Worm (Caenorhabditis elegans): ENCODE data around the gene gon-1.

Gene gon-1

ce11 chrIV:9928180-9928896 lies 24.9 kb downstream of the gon-1 start, which contains the start of gene dur-1 (continued):
- TF ChIP-seq ceh-88 (GFP tag; IDR thresholded peaks at IDR 0.05) (no peak), ets-5 (GFP tag; IDR thresholded peaks at IDR 0.05) (no peak), nhr-47 (tag; optimal IDR thresholded peaks at IDR 0.05) (no peak), pag-3 (tag; optimal IDR thresholded peaks at IDR 0.05; ENCODE audit: borderline replicate concordance, insufficient read depth) (peak; percentile 46), lin-35 (GFP tag; optimal IDR thresholded peaks at IDR 0.05) (peak in 1 of 2 experiments; percentile 5), nhr-76 (tag; optimal IDR thresholded peaks at IDR 0.05) (no peak), sptf-1 (tag; optimal IDR thresholded peaks at IDR 0.05) (no peak), elt-3 (tag; optimal IDR thresholded peaks at IDR 0.05) (no peak), egl-13 (tag; optimal IDR thresholded peaks at IDR 0.05) (no peak), efl-3 (GFP tag; optimal IDR thresholded peaks at IDR 0.05) (no peak)

DNA sequence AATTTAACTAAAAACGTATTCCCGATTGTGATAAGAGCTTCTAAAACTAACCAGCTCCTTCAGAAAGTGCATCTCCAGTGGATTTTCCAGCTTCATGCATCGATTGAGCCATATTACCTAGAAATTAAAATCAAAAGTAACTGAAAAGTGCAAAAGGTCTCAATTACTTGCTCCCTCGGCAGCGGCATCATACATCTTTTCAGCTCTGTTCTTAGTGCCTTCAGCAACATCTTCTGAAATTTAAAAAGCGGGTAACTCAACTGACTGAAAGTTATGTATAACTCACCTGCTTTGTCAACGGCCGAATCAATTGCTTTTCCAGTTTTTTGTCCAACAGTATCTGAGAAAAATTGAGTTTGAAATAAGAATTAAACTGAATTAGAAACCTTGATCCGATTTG lies 28.8 kb downstream of the gon-1 start:
- no peak for TF ChIP-seq ceh-8 (GFP tag; optimal IDR thresholded peaks at IDR 0.05)
- TF ChIP-seq elt-3 (tag; optimal IDR thresholded peaks at IDR 0.05): no peak
- TF ChIP-seq fos-1 (tag; optimal IDR thresholded peaks at IDR 0.05): no peak
- TF ChIP-seq unc-86 (tag; optimal IDR thresholded peaks at IDR 0.05): no peak
- no peak for TF ChIP-seq C16A3.4 (tag; optimal IDR thresholded peaks at IDR 0.05)
- no peak for TF ChIP-seq nhr-85 (tag)
- no peak for TF ChIP-seq efl-1 (optimal IDR thresholded peaks at IDR 0.05)
- no peak for TF ChIP-seq efl-1 (GFP tag; optimal IDR thresholded peaks at IDR 0.05 in 1 of 2)
- TF ChIP-seq zip-4 (GFP tag; optimal IDR thresholded peaks at IDR 0.05): no peak
- no peak for TF ChIP-seq fkh-4 (tag; optimal IDR thresholded peaks at IDR 0.05; ENCODE audit: borderline replicate concordance)
- no peak for TF ChIP-seq sptf-1 (tag; optimal IDR thresholded peaks at IDR 0.05)
- TF ChIP-seq aly-2 (tag; optimal IDR thresholded peaks at IDR 0.05): no peak
- no peak for TF ChIP-seq skn-1 (tag; optimal IDR thresholded peaks at IDR 0.05)
- TF ChIP-seq nhr-20 (tag; optimal IDR thresholded peaks at IDR 0.05): no peak

- TF ChIP-seq efl-3 (GFP tag; optimal IDR thresholded peaks at IDR 0.05): no peak
- TF ChIP-seq ceh-63 (GFP tag; optimal IDR thresholded peaks at IDR 0.05): no peak
- TF ChIP-seq unc-62 (GFP tag; optimal IDR thresholded peaks at IDR 0.05): no peak
- no peak for TF ChIP-seq blmp-1 (tag; optimal IDR thresholded peaks at IDR 0.05)
- no peak for TF ChIP-seq nhr-85 (tag)
Observed at ce11 chrIV:9920426-9920825, 32.8 kb downstream of the gon-1 start.

ce11 chrIV:9918021-9918420 lies 35.2 kb downstream of the gon-1 start:
- TF ChIP-seq pag-3 (tag; optimal IDR thresholded peaks at IDR 0.05; ENCODE audit: borderline replicate concordance, insufficient read depth) (no peak), fkh-8 (tag; optimal IDR thresholded peaks at IDR 0.05) (no peak), blmp-1 (tag; optimal IDR thresholded peaks at IDR 0.05) (peak; percentile 62), ztf-4 (tag; optimal IDR thresholded peaks at IDR 0.05) (peak; percentile 47), ama-1 (optimal IDR thresholded peaks at IDR 0.05) (no peak), unc-98 (GFP tag; IDR thresholded peaks at IDR 0.05) (no peak)

ce11 chrIV:9916224-9916623 lies 37.0 kb downstream of the gon-1 start, which contains the start of gene bed-3:
Gene bed-3 (plus strand): TSS chrIV:9916524.
- no peak for TF ChIP-seq ceh-63 (GFP tag; optimal IDR thresholded peaks at IDR 0.05)
- TF ChIP-seq nhr-76 (tag; optimal IDR thresholded peaks at IDR 0.05): no peak
- TF ChIP-seq nhr-84 (tag; optimal IDR thresholded peaks at IDR 0.05): no peak
- no peak for TF ChIP-seq C34B4.2 (tag; optimal IDR thresholded peaks at IDR 0.05)
- TF ChIP-seq hlh-4 (tag; optimal IDR thresholded peaks at IDR 0.05): no peak
- TF ChIP-seq nhr-237 (tag; optimal IDR thresholded peaks at IDR 0.05): no peak
- TF ChIP-seq sox-4 (tag; optimal IDR thresholded peaks at IDR 0.05): no peak
- no peak for TF ChIP-seq ceh-90 (tag; optimal IDR thresholded peaks at IDR 0.05)
- no peak for TF ChIP-seq lin-15B (tag; optimal IDR thresholded peaks at IDR 0.05)
- TF ChIP-seq ces-1 (GFP tag; optimal IDR thresholded peaks at IDR 0.05): no peak
- no peak for TF ChIP-seq alr-1 (tag; optimal IDR thresholded peaks at IDR 0.05; ENCODE audit: borderline replicate concordance)
- TF ChIP-seq mab-9 (GFP tag; IDR thresholded peaks at IDR 0.05): no peak
- TF ChIP-seq mef-2 (tag; optimal IDR thresholded peaks at IDR 0.05): no peak
- TF ChIP-seq swsn-7 (tag; optimal IDR thresholded peaks at IDR 0.05): no peak
- no peak for TF ChIP-seq unc-86 (tag; optimal IDR thresholded peaks at IDR 0.05)
- no peak for TF ChIP-seq nhr-11 (tag; optimal IDR thresholded peaks at IDR 0.05)
- TF ChIP-seq ceh-8 (GFP tag; optimal IDR thresholded peaks at IDR 0.05): no peak
- TF ChIP-seq pax-3 (tag; optimal IDR thresholded peaks at IDR 0.05): no peak
- no peak for TF ChIP-seq snpc-4 (tag; optimal IDR thresholded peaks at IDR 0.05)

All from whole organism, L1 larva.